Worm (Caenorhabditis elegans): ENCODE measurements around the gene let-19.

DNA sequence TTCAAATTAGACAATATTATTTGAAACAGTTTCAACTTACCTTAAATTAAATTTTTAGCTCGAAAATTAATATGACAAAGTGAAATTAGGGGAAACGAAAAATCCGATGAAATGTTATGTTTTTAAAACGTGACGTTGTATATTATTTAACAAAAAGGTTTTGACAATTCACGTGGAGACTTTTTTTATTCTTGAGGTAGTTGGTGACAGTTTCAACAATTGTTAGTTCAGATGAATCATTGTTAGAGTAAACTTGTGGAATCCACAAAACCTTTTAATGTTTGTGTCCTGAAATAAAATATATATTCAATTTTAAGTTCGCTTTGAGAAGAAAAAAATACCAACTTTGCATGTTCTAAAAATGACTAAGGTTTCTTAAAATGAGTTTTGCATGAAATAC is 11.3 kb upstream of the let-19 start, which contains the start of gene fut-1:
- TF ChIP-seq F13H6.1 (tag; optimal IDR thresholded peaks at IDR 0.05) (no peak), aly-2 (tag; optimal IDR thresholded peaks at IDR 0.05) (no peak), nhr-25 (tag; optimal IDR thresholded peaks at IDR 0.05) (no peak), blmp-1 (tag; optimal IDR thresholded peaks at IDR 0.05; ENCODE audit: insufficient read depth) (no peak), unc-62 (GFP tag; optimal IDR thresholded peaks at IDR 0.05) (no peak), nhr-6 (tag; optimal IDR thresholded peaks at IDR 0.05) (no peak), crh-2 (tag; optimal IDR thresholded peaks at IDR 0.05) (no peak), lin-13 (GFP tag; optimal IDR thresholded peaks at IDR 0.05) (no peak), dmd-4 (tag; optimal IDR thresholded peaks at IDR 0.05) (no peak), ama-1 (optimal IDR thresholded peaks at IDR 0.05) (no peak), ceh-82 (tag; optimal IDR thresholded peaks at IDR 0.05) (no peak), zag-1 (tag; optimal IDR thresholded peaks at IDR 0.05) (no peak)

Data from whole organism, L2 larva.